Fruit fly (Drosophila melanogaster): ENCODE measurements around the gene CG5290.
A peak's percentile ranks its signal among the peaks of the same experiment; 100 is the strongest.

Gene CG5290

DNA sequence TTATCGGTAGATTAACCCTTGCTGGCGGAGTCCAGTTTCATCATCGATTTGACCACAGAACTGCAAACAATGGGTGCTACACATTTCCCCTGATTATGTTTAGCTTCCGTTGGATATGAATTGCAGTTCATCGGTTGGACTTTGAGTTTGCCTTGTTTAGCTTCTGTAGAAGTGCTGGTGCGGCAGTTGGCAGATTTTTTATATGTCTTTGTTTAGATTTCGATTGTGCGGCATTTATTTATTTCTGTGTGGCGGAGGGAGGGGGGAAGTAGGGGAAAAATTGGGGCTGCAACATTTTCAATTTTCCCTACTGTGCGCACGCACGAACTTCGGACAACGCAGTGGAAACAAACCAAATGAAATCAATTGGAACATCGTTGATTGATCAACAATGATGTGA is 6.6 kb downstream of the CG5290 start:
- TF ChIP-seq Hnf4 (GFP tag; optimal IDR thresholded peaks at IDR 0.05) (no peak), sage (GFP tag; optimal IDR thresholded peaks at IDR 0.05) (no peak), Jra (GFP tag; optimal IDR thresholded peaks at IDR 0.05) (no peak), Dif (GFP tag; optimal IDR thresholded peaks at IDR 0.05; ENCODE audit: partially characterized antibody) (no peak), lola (GFP tag; optimal IDR thresholded peaks at IDR 0.05) (no peak), Vsx2 (GFP tag; optimal IDR thresholded peaks at IDR 0.05; ENCODE audit: partially characterized antibody) (no peak), rgr (GFP tag; optimal IDR thresholded peaks at IDR 0.05) (no peak), HLH106 (tag; optimal IDR thresholded peaks at IDR 0.05) (no peak), Abd-B (GFP tag; optimal IDR thresholded peaks at IDR 0.05) (no peak), Hr78 (GFP tag; optimal IDR thresholded peaks at IDR 0.05) (no peak), Sp1 (GFP tag; optimal IDR thresholded peaks at IDR 0.05) (no peak), pan (optimal IDR thresholded peaks at IDR 0.05) (no peak), usp (GFP tag; optimal IDR thresholded peaks at IDR 0.05) (no peak), tai (GFP tag; optimal IDR thresholded peaks at IDR 0.05) (no peak)

DNA sequence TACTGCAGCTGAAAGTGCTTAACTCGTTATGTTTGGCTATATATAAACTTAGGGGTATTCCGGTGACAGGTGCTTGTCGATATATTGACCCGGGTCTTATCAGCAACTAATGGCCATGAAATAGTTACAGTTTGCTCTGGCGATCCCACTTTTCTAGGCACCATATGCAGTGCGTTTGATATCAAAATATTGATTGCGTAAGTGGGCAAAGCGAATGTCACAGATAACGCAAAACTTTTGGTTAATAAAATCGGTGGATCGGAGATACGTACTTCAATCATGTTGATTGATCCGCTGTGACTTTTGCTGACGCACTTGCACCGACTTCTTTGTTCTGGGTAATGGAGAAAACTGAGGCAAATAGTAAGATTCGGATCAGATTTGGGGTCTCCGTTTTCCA is 7.8 kb downstream of the CG5290 start:
- TF ChIP-seq foxo (GFP tag; optimal IDR thresholded peaks at IDR 0.05) (peak in 1 of 2 experiments; percentile 0), sage (GFP tag; optimal IDR thresholded peaks at IDR 0.05) (no peak)

DNA sequence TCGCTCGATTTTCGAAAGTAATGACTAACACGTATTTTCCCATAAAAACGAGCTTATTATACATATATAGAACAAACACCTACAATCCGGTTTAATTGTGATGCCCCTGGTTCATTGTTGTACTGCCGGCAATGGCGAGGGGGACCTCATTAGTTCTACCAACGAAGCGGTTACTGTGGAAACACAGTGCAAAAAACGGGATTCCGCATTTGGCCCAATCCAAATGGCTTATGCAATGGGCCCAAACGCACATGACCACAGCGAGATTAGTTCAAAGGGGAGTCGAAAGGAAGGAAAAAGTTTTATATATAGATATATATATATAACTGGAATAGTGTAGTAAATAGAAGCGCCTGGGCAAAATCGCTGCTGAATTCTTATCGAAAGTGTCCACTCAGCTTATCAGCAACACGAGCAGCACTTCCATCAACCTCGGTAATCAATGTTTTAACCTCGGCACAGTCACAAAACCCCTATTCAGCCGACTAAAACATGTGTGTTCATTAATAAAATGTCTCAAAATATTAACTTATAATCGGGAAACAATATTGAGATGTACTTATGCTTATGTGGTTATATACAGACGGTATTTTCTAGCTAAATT is 8.4 kb downstream of the CG5290 start:
- TF ChIP-seq Rel (GFP tag; optimal IDR thresholded peaks at IDR 0.05) (no peak), Rel (tag; optimal IDR thresholded peaks at IDR 0.05) (peak; percentile 75), foxo (GFP tag; optimal IDR thresholded peaks at IDR 0.05) (no peak)

- no peak for TF ChIP-seq pan (optimal IDR thresholded peaks at IDR 0.05)
- TF ChIP-seq Mio (GFP tag; optimal IDR thresholded peaks at IDR 0.05), result no peak
Measured at dm6 chr3L:17902621-17903020, 9.7 kb downstream of the CG5290 start.

- peak; percentile 37 for TF ChIP-seq h (GFP tag; optimal IDR thresholded peaks at IDR 0.05)
- TF ChIP-seq fru (GFP tag; optimal IDR thresholded peaks at IDR 0.05), result peak; percentile 3
- TF ChIP-seq usp (GFP tag; optimal IDR thresholded peaks at IDR 0.05), result no peak
- no peak for TF ChIP-seq Dfd (GFP tag; optimal IDR thresholded peaks at IDR 0.05)
- TF ChIP-seq dmrt93B (GFP tag; optimal IDR thresholded peaks at IDR 0.05), result no peak
Measured at dm6 chr3L:17902186-17902585, 10.2 kb downstream of the CG5290 start.

- no peak for TF ChIP-seq sv (GFP tag; optimal IDR thresholded peaks at IDR 0.05)
- no peak for TF ChIP-seq ey (GFP tag; optimal IDR thresholded peaks at IDR 0.05)
- no peak for TF ChIP-seq dmrt93B (GFP tag; optimal IDR thresholded peaks at IDR 0.05)
- no peak for TF ChIP-seq psq (GFP tag; optimal IDR thresholded peaks at IDR 0.05)
- TF ChIP-seq Dfd (GFP tag; optimal IDR thresholded peaks at IDR 0.05), result no peak
- no peak for TF ChIP-seq h (GFP tag; optimal IDR thresholded peaks at IDR 0.05)
- no peak for TF ChIP-seq Dif (GFP tag; optimal IDR thresholded peaks at IDR 0.05; ENCODE audit: partially characterized antibody)
- peak; percentile 61 for TF ChIP-seq N (GFP tag; optimal IDR thresholded peaks at IDR 0.05)
- peak; percentile 19 for TF ChIP-seq brk (GFP tag; optimal IDR thresholded peaks at IDR 0.05)
- TF ChIP-seq Myc (optimal IDR thresholded peaks at IDR 0.05), result peak; percentile 72
- no peak for TF ChIP-seq lola (GFP tag; optimal IDR thresholded peaks at IDR 0.05)
- peak; percentile 6 for TF ChIP-seq Vsx2 (GFP tag; optimal IDR thresholded peaks at IDR 0.05; ENCODE audit: partially characterized antibody)
- peak; percentile 8 for TF ChIP-seq Hr83 (GFP tag; optimal IDR thresholded peaks at IDR 0.05; ENCODE audit: poor library complexity, severe bottlenecking)
Measured at dm6 chr3L:17898606-17899005, 13.8 kb downstream of the CG5290 start.

DNA sequence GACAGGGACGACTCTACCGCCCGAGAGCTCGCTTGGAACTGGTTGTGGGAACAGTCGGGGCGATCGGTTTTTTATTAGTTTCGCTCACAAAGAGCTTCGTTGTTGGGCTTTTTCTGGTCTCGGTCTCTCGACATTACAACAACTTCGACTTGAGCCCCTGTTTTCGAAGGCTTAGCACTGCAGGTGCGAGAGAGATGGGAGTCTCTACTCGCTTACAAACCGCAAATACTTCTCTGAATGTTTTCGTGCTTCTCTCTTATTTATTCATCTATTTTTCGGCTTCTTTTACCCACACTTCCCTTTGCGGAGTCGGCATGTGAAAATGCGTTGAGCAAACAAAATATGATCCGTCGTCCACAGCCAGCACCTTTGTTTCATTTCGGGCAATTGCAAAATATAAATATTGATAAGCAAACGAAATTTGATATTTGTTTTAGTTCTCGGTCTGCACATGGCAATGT is 16.5 kb downstream of the CG5290 start, which contains the start of gene Tsp74F:
Gene Tsp74F, minus strand, starts transcription at position 48 of the 461 bp plus-strand sequence.
- TF ChIP-seq rgr (GFP tag; optimal IDR thresholded peaks at IDR 0.05) (no peak), Rel (GFP tag; optimal IDR thresholded peaks at IDR 0.05) (no peak), Rel (tag; optimal IDR thresholded peaks at IDR 0.05) (no peak), usp (GFP tag; optimal IDR thresholded peaks at IDR 0.05) (no peak), br (GFP tag; optimal IDR thresholded peaks at IDR 0.05) (no peak), dsf (GFP tag; optimal IDR thresholded peaks at IDR 0.05; ENCODE audit: borderline replicate concordance) (no peak), dl (GFP tag; optimal IDR thresholded peaks at IDR 0.05; ENCODE audit: insufficient read depth in 1 of 2, partially characterized antibody in 2 of 2) (peak in 1 of 2 experiments; percentile 10), CG32264 (GFP tag; optimal IDR thresholded peaks at IDR 0.05) (no peak), OdsH (GFP tag; optimal IDR thresholded peaks at IDR 0.05) (no peak), Dif (GFP tag; optimal IDR thresholded peaks at IDR 0.05; ENCODE audit: partially characterized antibody) (peak; percentile 30), Jra (GFP tag; optimal IDR thresholded peaks at IDR 0.05) (no peak), woc (GFP tag; optimal IDR thresholded peaks at IDR 0.05) (no peak), ey (GFP tag; optimal IDR thresholded peaks at IDR 0.05) (no peak), brk (GFP tag; optimal IDR thresholded peaks at IDR 0.05) (no peak), Vsx2 (GFP tag; optimal IDR thresholded peaks at IDR 0.05; ENCODE audit: partially characterized antibody) (peak; percentile 59), pan (optimal IDR thresholded peaks at IDR 0.05) (no peak), psq (GFP tag; optimal IDR thresholded peaks at IDR 0.05) (peak; percentile 56), foxo (GFP tag; optimal IDR thresholded peaks at IDR 0.05) (no peak)
